Worm (Caenorhabditis elegans) whole organism, L4 larva: Measurements from ENCODE around the gene C25A11.2.
A peak's percentile ranks its signal among the peaks of the same experiment; 100 is the strongest.

Experiments
- F10B5.3 ChIP-seq: sonication (generic microtip); optimal IDR thresholded peaks from 2 replicates; lab custom pipeline; 2016; ENCODE audit warnings: mild to moderate bottlenecking, missing genetic modification characterization, missing compliant biosample characterization
- R02D3.7 ChIP-seq: fragments of 150-350 bp; sonication (generic microtip); optimal IDR thresholded peaks from 3 replicates; lab custom pipeline; 2014; ENCODE audit warnings: missing biosample characterization, missing genetic modification characterization
- T26A8.4 ChIP-seq: fragments of 200-800 bp; sonication (Bioruptor generic); IDR thresholded peaks from 2 replicates; pipeline ENCODE4 v1.3.6; 2022; ENCODE audit warnings: missing genetic modification characterization, missing compliant biosample characterization
- Y105C5A.15 ChIP-seq: fragments of 200-800 bp; sonication (Bioruptor generic); IDR thresholded peaks from 2 replicates; pipeline ENCODE4 v1.3.6; 2022; ENCODE audit warnings: missing genetic modification characterization, missing compliant biosample characterization
- Y5F2A.4 ChIP-seq: fragments of 200-800 bp; sonication (Bioruptor generic); optimal IDR thresholded peaks from 2 replicates; lab custom pipeline; 2018; ENCODE audit warnings: mild to moderate bottlenecking, missing genetic modification characterization, missing compliant biosample characterization
- Y75B8A.6 ChIP-seq: fragments of 200-800 bp; sonication (Bioruptor generic); IDR thresholded peaks from 2 replicates; pipeline ENCODE4 v1.3.6; 2022; ENCODE audit warnings: missing genetic modification reagents, missing genetic modification characterization, missing compliant biosample characterization
- ZK546.5 ChIP-seq, 2 experiments: sonication (generic microtip); optimal IDR thresholded peaks; 2 replicates each; lab custom pipeline; 2017; ENCODE audit warnings: missing biosample characterization in 2 of 2, missing genetic modification characterization in 2 of 2
- arid-1 ChIP-seq: fragments of 200-800 bp; sonication (Bioruptor generic); conservative IDR thresholded peaks from 2 replicates; pipeline ENCODE4 v1.3.6; 2022; ENCODE audit warnings: missing genetic modification reagents, missing genetic modification characterization, missing compliant biosample characterization
- attf-4 ChIP-seq: sonication (generic microtip); optimal IDR thresholded peaks from 3 replicates; lab custom pipeline; 2017; ENCODE audit warnings: missing biosample characterization, missing genetic modification characterization
- ceh-20 ChIP-seq: fragments of 200-800 bp; sonication (Bioruptor generic); IDR thresholded peaks from 2 replicates; pipeline ENCODE4 v1.3.6; 2022; ENCODE audit warnings: missing genetic modification reagents, missing genetic modification characterization, missing compliant biosample characterization
- ceh-28 ChIP-seq: fragments of 150-350 bp; optimal IDR thresholded peaks from 2 replicates; lab custom pipeline; 2014; ENCODE audit warnings: missing biosample characterization, missing genetic modification reagents, missing genetic modification characterization
- ceh-44 ChIP-seq: fragments of 200-800 bp; sonication (Bioruptor generic); IDR thresholded peaks from 2 replicates; pipeline ENCODE4 v1.3.6; 2022; ENCODE audit warnings: missing genetic modification reagents, missing genetic modification characterization, missing compliant biosample characterization
- ceh-82 ChIP-seq: sonication (generic microtip); optimal IDR thresholded peaks from 2 replicates; lab custom pipeline; 2017; ENCODE audit warnings: missing biosample characterization, missing genetic modification characterization
- ctbp-1 ChIP-seq: fragments of 200-800 bp; sonication (Bioruptor generic); IDR thresholded peaks from 2 replicates; pipeline ENCODE4 v1.3.6; 2022; ENCODE audit warnings: missing genetic modification reagents, missing genetic modification characterization, missing compliant biosample characterization
- daf-16 ChIP-seq, 3 experiments: sonication (generic microtip); optimal IDR thresholded peaks; 2 replicates each; lab custom pipeline; 2016 to 2017; ENCODE audit warnings: missing genetic modification characterization in 3 of 3, missing genetic modification reagents in 3 of 3, mild to moderate bottlenecking in 2 of 3, missing compliant biosample characterization in 2 of 3, missing biosample characterization in 1 of 3, moderate library complexity in 1 of 3
- daf-8 ChIP-seq: fragments of 200-800 bp; sonication (Bioruptor generic); IDR thresholded peaks from 2 replicates; pipeline ENCODE4 v1.3.6; 2022; ENCODE audit warnings: missing genetic modification characterization, missing compliant biosample characterization
- dmd-6 ChIP-seq: fragments of 200-800 bp; sonication (Bioruptor generic); IDR thresholded peaks from 2 replicates; pipeline ENCODE4 v1.3.6; 2022; ENCODE audit warnings: missing genetic modification reagents, missing genetic modification characterization, missing compliant biosample characterization
- dpl-1 ChIP-seq: fragments of 150-350 bp; optimal IDR thresholded peaks from 2 replicates; lab custom pipeline; 2014; ENCODE audit warnings: missing biosample characterization, missing genetic modification reagents, missing genetic modification characterization
- duxl-1 ChIP-seq: sonication (generic microtip); optimal IDR thresholded peaks from 2 replicates; lab custom pipeline; 2016; ENCODE audit warnings: mild to moderate bottlenecking, missing genetic modification characterization, moderate library complexity, missing compliant biosample characterization; ENCODE audit not compliant: poor library complexity
- egl-27 ChIP-seq: sonication (generic microtip); optimal IDR thresholded peaks from 3 replicates; lab custom pipeline; 2017; ENCODE audit warnings: missing biosample characterization, missing genetic modification reagents, missing genetic modification characterization
- gei-8 ChIP-seq: fragments of 200-800 bp; sonication (Bioruptor generic); optimal IDR thresholded peaks from 2 replicates; lab custom pipeline; 2018; ENCODE audit warnings: mild to moderate bottlenecking, missing genetic modification characterization, missing compliant biosample characterization
- hlh-30 ChIP-seq: sonication (generic microtip); optimal IDR thresholded peaks from 2 replicates; lab custom pipeline; 2017; ENCODE audit warnings: antibody characterized with exemption, mild to moderate bottlenecking, missing genetic modification characterization, missing compliant biosample characterization; ENCODE audit not compliant: insufficient read depth
- lim-7 ChIP-seq: fragments of 200-800 bp; sonication (Bioruptor generic); IDR thresholded peaks from 2 replicates; pipeline ENCODE4 v1.3.6; 2022; ENCODE audit warnings: missing genetic modification characterization, missing compliant biosample characterization
- lin-29 ChIP-seq: fragments of 200-800 bp; sonication (Bioruptor generic); IDR thresholded peaks from 2 replicates; pipeline ENCODE4 v1.3.6; 2022; ENCODE audit warnings: missing genetic modification reagents, missing genetic modification characterization, missing compliant biosample characterization
- lin-38 ChIP-seq: fragments of 200-800 bp; sonication (Bioruptor generic); IDR thresholded peaks from 2 replicates; pipeline ENCODE4 v1.3.6; 2022; ENCODE audit warnings: missing genetic modification reagents, missing genetic modification characterization, missing compliant biosample characterization
- madf-9 ChIP-seq: fragments of 200-800 bp; sonication (Bioruptor generic); conservative IDR thresholded peaks from 2 replicates; pipeline ENCODE4 v1.3.6; 2022; ENCODE audit warnings: missing genetic modification reagents, missing genetic modification characterization, missing compliant biosample characterization
- mep-1 ChIP-seq: fragments of 150-350 bp; sonication (generic microtip); optimal IDR thresholded peaks from 3 replicates; lab custom pipeline; 2014; ENCODE audit warnings: missing biosample characterization, missing genetic modification characterization
- mxl-2 ChIP-seq: fragments of 200-800 bp; sonication (Bioruptor generic); conservative IDR thresholded peaks from 2 replicates; pipeline ENCODE4 v1.3.6; 2022; ENCODE audit warnings: missing genetic modification reagents, missing genetic modification characterization, missing compliant biosample characterization
- mxl-3 ChIP-seq: fragments of 200-800 bp; sonication (Bioruptor generic); optimal IDR thresholded peaks from 2 replicates; lab custom pipeline; 2018; ENCODE audit warnings: mild to moderate bottlenecking, missing genetic modification characterization, missing compliant biosample characterization
- nhr-25 ChIP-seq: sonication (generic microtip); optimal IDR thresholded peaks from 2 replicates; lab custom pipeline; 2017; ENCODE audit warnings: missing genetic modification characterization, mild to moderate bottlenecking, missing compliant biosample characterization, antibody characterized with exemption, moderate library complexity, borderline replicate concordance; ENCODE audit not compliant: insufficient read depth
- nhr-76 ChIP-seq: fragments of 150-350 bp; optimal IDR thresholded peaks from 2 replicates; lab custom pipeline; 2014; ENCODE audit warnings: missing biosample characterization, missing genetic modification characterization
- php-3 ChIP-seq: fragments of 200-800 bp; sonication (Bioruptor generic); IDR thresholded peaks from 2 replicates; pipeline ENCODE4 v1.3.6; 2022; ENCODE audit warnings: missing genetic modification reagents, missing genetic modification characterization, missing compliant biosample characterization
- pqm-1 ChIP-seq: sonication (generic microtip); optimal IDR thresholded peaks from 2 replicates; lab custom pipeline; 2017; ENCODE audit warnings: missing biosample characterization, missing genetic modification characterization
- rbr-2 ChIP-seq: sonication (generic microtip); optimal IDR thresholded peaks from 2 replicates; lab custom pipeline; 2016; ENCODE audit warnings: missing genotype, missing genetic modification characterization, missing compliant biosample characterization
- saeg-2 ChIP-seq: fragments of 200-800 bp; sonication (Bioruptor generic); IDR thresholded peaks from 2 replicates; pipeline ENCODE4 v1.3.6; 2022; ENCODE audit warnings: missing genetic modification reagents, missing genetic modification characterization, missing compliant biosample characterization
- set-16 ChIP-seq: fragments of 200-800 bp; sonication (Bioruptor generic); IDR thresholded peaks from 2 replicates; pipeline ENCODE4 v1.3.6; 2022; ENCODE audit warnings: missing genetic modification reagents, missing genetic modification characterization, missing compliant biosample characterization
- skn-1 ChIP-seq: fragments of 150-350 bp; optimal IDR thresholded peaks from 2 replicates; lab custom pipeline; 2014; ENCODE audit warnings: missing biosample characterization, missing genetic modification characterization
- snpc-4 ChIP-seq: fragments of 150-350 bp; optimal IDR thresholded peaks from 2 replicates; lab custom pipeline; 2014; ENCODE audit warnings: missing biosample characterization, missing genetic modification characterization
- spr-1 ChIP-seq: sonication (generic microtip); optimal IDR thresholded peaks from 2 replicates; lab custom pipeline; 2016; ENCODE audit warnings: mild to moderate bottlenecking, missing genetic modification characterization, missing compliant biosample characterization
- spr-3 ChIP-seq: fragments of 200-800 bp; sonication (Bioruptor generic); optimal IDR thresholded peaks from 2 replicates; lab custom pipeline; 2018; ENCODE audit warnings: mild to moderate bottlenecking, missing genetic modification characterization, missing compliant biosample characterization
- tag-97 ChIP-seq: fragments of 200-800 bp; sonication (Bioruptor generic); IDR thresholded peaks from 2 replicates; pipeline ENCODE4 v1.3.6; 2022; ENCODE audit warnings: missing genetic modification characterization, missing compliant biosample characterization
- tra-1 ChIP-seq: fragments of 200-800 bp; sonication (Bioruptor generic); IDR thresholded peaks from 2 replicates; pipeline ENCODE4 v1.3.6; 2022; ENCODE audit warnings: missing genetic modification reagents, missing genetic modification characterization, missing compliant biosample characterization
- unc-62 ChIP-seq, 3 experiments: fragments of 150-350 bp in 1 of 3; sonication (generic microtip); optimal IDR thresholded peaks in 2 of 3; peaks in 1 of 3; 1 replicate in 1 of 3; 2 replicates in 2 of 3; lab custom pipeline; 2014 to 2017; ENCODE audit warnings: missing biosample characterization in 3 of 3, missing genetic modification characterization in 3 of 3, missing genetic modification reagents in 3 of 3, missing genotype in 1 of 3
- vab-7 ChIP-seq: fragments of 200-800 bp; sonication (Bioruptor generic); IDR thresholded peaks from 2 replicates; pipeline ENCODE4 v1.3.6; 2022; ENCODE audit warnings: missing genetic modification reagents, missing genetic modification characterization, missing compliant biosample characterization
- zag-1 ChIP-seq: fragments of 150-350 bp; optimal IDR thresholded peaks from 2 replicates; lab custom pipeline; 2014; ENCODE audit warnings: missing biosample characterization, missing genetic modification characterization
- zfp-3 ChIP-seq: fragments of 200-800 bp; sonication (Bioruptor generic); conservative IDR thresholded peaks from 2 replicates; pipeline ENCODE4 v1.3.6; 2022; ENCODE audit warnings: missing genetic modification reagents, missing genetic modification characterization, missing compliant biosample characterization
- zip-11 ChIP-seq: fragments of 200-800 bp; sonication (Bioruptor generic); IDR thresholded peaks from 2 replicates; pipeline ENCODE4 v1.3.6; 2022; ENCODE audit warnings: missing genetic modification characterization, missing compliant biosample characterization
- zip-2 ChIP-seq: fragments of 150-350 bp; optimal IDR thresholded peaks from 2 replicates; lab custom pipeline; 2014; ENCODE audit warnings: missing biosample characterization, missing genetic modification characterization
- ztf-11 ChIP-seq: fragments of 150-350 bp; optimal IDR thresholded peaks from 2 replicates; lab custom pipeline; 2014; ENCODE audit warnings: missing biosample characterization, missing genetic modification characterization
- ztf-7 ChIP-seq: fragments of 150-350 bp; optimal IDR thresholded peaks from 2 replicates; lab custom pipeline; 2014; ENCODE audit warnings: missing biosample characterization, missing genetic modification characterization

C25A11.2 gene

ce11 chrX:9096861-9097260 is 17.0 kb upstream of the C25A11.2 start (continued):
- TF ChIP-seq Y75B8A.6 (GFP tag; lab: Robert Waterston, UW) = no peak
- no peak for TF ChIP-seq arid-1 (GFP tag; lab: Robert Waterston, UW)
- no peak for TF ChIP-seq ceh-44 (GFP tag; lab: Robert Waterston, UW)
- 0 out of 2 replicates have a peak, but pooled peaks have one; percentile 38 for TF ChIP-seq php-3 (GFP tag; lab: Robert Waterston, UW)
- no peak for TF ChIP-seq lim-7 (GFP tag; lab: Robert Waterston, UW)
- no peak for TF ChIP-seq tag-97 (GFP tag; lab: Robert Waterston, UW)
- TF ChIP-seq zip-11 (GFP tag; lab: Robert Waterston, UW) = no peak
- 0 out of 2 replicates have a peak, but pooled peaks have one; percentile 37 for TF ChIP-seq ceh-20 (GFP tag; lab: Robert Waterston, UW)
- no peak for TF ChIP-seq madf-9 (GFP tag; lab: Robert Waterston, UW)
- no peak for TF ChIP-seq skn-1
- TF ChIP-seq dmd-6 = peak; percentile 56
- TF ChIP-seq Y105C5A.15 (GFP tag; lab: Robert Waterston, UW) = no peak
- TF ChIP-seq gei-8 (GFP tag; lab: Kevin White, UChicago) = no peak
- no peak for TF ChIP-seq rbr-2 (tag; lab: Kevin White, UChicago)
- no peak for TF ChIP-seq saeg-2 (GFP tag; lab: Robert Waterston, UW)
- TF ChIP-seq F10B5.3 (tag; lab: Kevin White, UChicago) = no peak
- no peak for TF ChIP-seq tra-1
- TF ChIP-seq spr-3 (GFP tag; lab: Kevin White, UChicago) = no peak
- TF ChIP-seq dpl-1 (GFP tag; lab: Kevin White, UChicago) = no peak
- no peak for TF ChIP-seq ZK546.5 (tag; optimal IDR thresholded peaks at IDR 0.05; lab: Kevin White, UChicago)
- TF ChIP-seq attf-4 = no peak
- no peak for TF ChIP-seq zag-1 (tag; lab: Kevin White, UChicago)
- TF ChIP-seq T26A8.4 (GFP tag; lab: Robert Waterston, UW) = no peak
- TF ChIP-seq egl-27 (tag; lab: Kevin White, UChicago) = no peak
- TF ChIP-seq hlh-30 (tag; lab: Kevin White, UChicago) = no peak
- no peak for TF ChIP-seq spr-1 (tag; lab: Kevin White, UChicago)
- no peak for TF ChIP-seq nhr-25 (tag; lab: Kevin White, UChicago)
- no peak for TF ChIP-seq daf-16 (GFP tag; optimal IDR thresholded peaks at IDR 0.05; lab: Kevin White, UChicago)
- peak; percentile 80 for TF ChIP-seq daf-16 (tag; optimal IDR thresholded peaks at IDR 0.05; lab: Kevin White, UChicago)
- TF ChIP-seq ztf-7 = no peak
- no peak for TF ChIP-seq lin-29
- TF ChIP-seq duxl-1 (tag; lab: Kevin White, UChicago) = no peak
- peak; percentile 85 for TF ChIP-seq pqm-1 (tag; lab: Kevin White, UChicago)
- TF ChIP-seq set-16 (GFP tag; lab: Robert Waterston, UW) = no peak
- TF ChIP-seq vab-7 = no peak
- TF ChIP-seq lin-38 (GFP tag; lab: Robert Waterston, UW) = no peak
- no peak for TF ChIP-seq nhr-76
- no peak for TF ChIP-seq zip-2
- TF ChIP-seq snpc-4 (tag; lab: Kevin White, UChicago) = no peak
- TF ChIP-seq mep-1 (tag; lab: Kevin White, UChicago) = no peak
- no peak for TF ChIP-seq ctbp-1 (GFP tag; lab: Robert Waterston, UW)
- no peak for TF ChIP-seq mxl-2 (GFP tag; lab: Robert Waterston, UW)
- TF ChIP-seq ztf-11 = no peak
- TF ChIP-seq unc-62 (GFP tag; optimal IDR thresholded peaks at IDR 0.05 in 1 of 2; lab: Kevin White, UChicago) = no peak
- TF ChIP-seq unc-62 (tag; optimal IDR thresholded peaks at IDR 0.05; lab: Kevin White, UChicago) = no peak
- no peak for TF ChIP-seq ceh-28
- no peak for TF ChIP-seq R02D3.7 (tag; lab: Kevin White, UChicago)
- TF ChIP-seq zfp-3 (GFP tag; lab: Robert Waterston, UW) = no peak
- no peak for TF ChIP-seq Y5F2A.4 (GFP tag; lab: Kevin White, UChicago)
- no peak for TF ChIP-seq ceh-82 (tag; lab: Kevin White, UChicago)
- TF ChIP-seq daf-8 (GFP tag; lab: Robert Waterston, UW) = no peak
- no peak for TF ChIP-seq mxl-3
